Fruit fly (Drosophila melanogaster) whole organism, pupa: ENCODE measurements around the gene CG1774.

ENCODE experiments used
- CG10348 ChIP-seq: fragments of 200-800 bp; sonication (Bioruptor generic); IDR thresholded peaks from 2 replicates; pipeline ENCODE4 v1.3.6; 2022; ENCODE audit warnings: missing biosample characterization, missing genetic modification characterization
- CG13204 ChIP-seq: fragments of 200-800 bp; sonication (Bioruptor generic); optimal IDR thresholded peaks from 2 replicates; lab custom pipeline; 2018; ENCODE audit warnings: missing biosample characterization, mild to moderate bottlenecking, missing genetic modification characterization, moderate library complexity
- CG14655 ChIP-seq: fragments of 200-800 bp; sonication (Bioruptor generic); optimal IDR thresholded peaks from 3 replicates; lab custom pipeline; 2017; ENCODE audit warnings: mild to moderate bottlenecking, missing biosample characterization, missing genetic modification reagents, missing genetic modification characterization
- CG15710 ChIP-seq: fragments of 200-800 bp; sonication (Bioruptor generic); optimal IDR thresholded peaks from 2 replicates; lab custom pipeline; 2018; ENCODE audit warnings: missing biosample characterization, mild to moderate bottlenecking, missing genetic modification characterization, moderate library complexity
- CG17806 ChIP-seq: fragments of 200-800 bp; sonication (Bioruptor generic); optimal IDR thresholded peaks from 2 replicates; lab custom pipeline; 2018; ENCODE audit warnings: missing biosample characterization, mild to moderate bottlenecking, missing genetic modification characterization, moderate library complexity
- CG32121 ChIP-seq: fragments of 200-800 bp; sonication (Bioruptor generic); IDR thresholded peaks from 2 replicates; pipeline ENCODE4 v1.3.6; 2022; ENCODE audit warnings: missing biosample characterization, missing genetic modification characterization
- CG34367 ChIP-seq: fragments of 200-800 bp; sonication (Bioruptor generic); optimal IDR thresholded peaks from 2 replicates; lab custom pipeline; 2018; ENCODE audit warnings: missing biosample characterization, mild to moderate bottlenecking, missing genetic modification characterization
- CG4496 ChIP-seq: fragments of 200-800 bp; sonication (Bioruptor generic); IDR thresholded peaks from 3 replicates; pipeline ENCODE4 v1.3.6; 2022; ENCODE audit warnings: missing biosample characterization, missing genetic modification characterization
- CG8159 ChIP-seq: fragments of 200-800 bp; sonication (Bioruptor generic); optimal IDR thresholded peaks from 3 replicates; lab custom pipeline; 2018; ENCODE audit warnings: missing biosample characterization, mild to moderate bottlenecking, missing genetic modification characterization, moderate library complexity
- CG8301 ChIP-seq: fragments of 200-800 bp; sonication (Bioruptor generic); optimal IDR thresholded peaks from 2 replicates; lab custom pipeline; 2018; ENCODE audit warnings: missing biosample characterization, mild to moderate bottlenecking, missing genetic modification characterization
- CG9948 ChIP-seq: fragments of 200-800 bp; sonication (Bioruptor generic); optimal IDR thresholded peaks from 2 replicates; lab custom pipeline; 2018; ENCODE audit warnings: missing biosample characterization, mild to moderate bottlenecking, missing genetic modification characterization, moderate library complexity
- D1 ChIP-seq: fragments of 200-800 bp; sonication (Bioruptor generic); optimal IDR thresholded peaks from 2 replicates; lab custom pipeline; 2018; ENCODE audit warnings: missing biosample characterization, mild to moderate bottlenecking, missing genetic modification characterization, moderate library complexity
- EcR ChIP-seq: fragments of 200-800 bp; sonication (Bioruptor generic); optimal IDR thresholded peaks from 3 replicates; lab custom pipeline; 2019; ENCODE audit warnings: missing biosample characterization, missing genetic modification characterization, mild to moderate bottlenecking, moderate library complexity, missing genetic modification reagents
- Ets98B ChIP-seq: fragments of 200-800 bp; sonication (Bioruptor generic); IDR thresholded peaks from 2 replicates; pipeline ENCODE4 v1.3.6; 2022; ENCODE audit warnings: missing biosample characterization, missing genetic modification characterization
- Pif1A ChIP-seq: fragments of 200-800 bp; sonication (Bioruptor generic); optimal IDR thresholded peaks from 3 replicates; lab custom pipeline; 2016; ENCODE audit warnings: missing biosample characterization, missing genetic modification characterization
- Pif1B ChIP-seq: fragments of 200-800 bp; sonication (Bioruptor generic); optimal IDR thresholded peaks from 3 replicates; lab custom pipeline; 2016; ENCODE audit warnings: missing biosample characterization, missing genetic modification characterization
- Snoo ChIP-seq: fragments of 200-800 bp; sonication (Bioruptor generic); optimal IDR thresholded peaks from 3 replicates; lab custom pipeline; 2017; ENCODE audit warnings: missing biosample characterization, mild to moderate bottlenecking, missing genetic modification characterization, inconsistent platforms
- fd96Ca ChIP-seq: fragments of 200-800 bp; sonication (Bioruptor generic); IDR thresholded peaks from 3 replicates; pipeline ENCODE4 v1.3.6; 2022; ENCODE audit warnings: missing biosample characterization, missing genetic modification characterization
- gl ChIP-seq: fragments of 200-800 bp; sonication (Bioruptor generic); optimal IDR thresholded peaks from 2 replicates; lab custom pipeline; 2018; ENCODE audit warnings: missing biosample characterization, mild to moderate bottlenecking, missing genetic modification characterization
- rn ChIP-seq: fragments of 200-800 bp; sonication (Bioruptor generic); IDR thresholded peaks from 2 replicates; pipeline ENCODE4 v1.3.6; 2022; ENCODE audit warnings: missing biosample characterization, missing genetic modification characterization

Gene CG1774

dm6 chr3R:31617801-31618200 is 25.2 kb downstream of the CG1774 start, which contains the start of gene pasha:
Gene pasha (plus strand): TSS chr3R:31617977.
- no peak for TF ChIP-seq EcR (GFP tag; lab: Kevin White, UChicago)
- TF ChIP-seq Pif1B (GFP tag; lab: Kevin White, UChicago) = no peak
- no peak for TF ChIP-seq CG13204 (GFP tag; lab: Kevin White, UChicago)

DNA sequence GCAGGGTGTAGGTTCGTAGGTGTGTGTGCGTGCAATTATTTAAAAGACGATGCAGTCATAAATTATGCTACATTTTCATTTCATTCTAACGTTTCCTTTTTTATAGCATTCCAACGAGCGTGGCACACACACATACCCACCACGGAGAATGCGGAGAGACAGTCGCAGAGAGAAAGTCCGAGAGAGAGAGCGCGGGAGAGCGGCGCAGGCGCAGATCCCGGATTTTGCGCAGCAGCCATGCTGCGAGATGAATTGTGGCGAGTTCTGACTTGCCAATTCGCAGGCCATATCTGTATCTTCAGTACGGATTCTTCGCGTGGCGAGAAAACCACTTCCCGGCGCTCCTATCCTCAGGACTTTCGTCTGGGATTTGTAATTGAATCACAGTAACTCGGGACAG is 29.2 kb downstream of the CG1774 start, which contains the start of gene kek6:
Gene kek6, plus strand, starts transcription at position 323 of the 400 bp plus-strand sequence.
- TF ChIP-seq D1 (tag; lab: Kevin White, UChicago) = no peak
- TF ChIP-seq rn (GFP tag; lab: Robert Waterston, UW) = no peak
- TF ChIP-seq gl (tag; lab: Kevin White, UChicago) = no peak
- TF ChIP-seq CG8301 = no peak
- TF ChIP-seq Pif1A (GFP tag; lab: Kevin White, UChicago) = no peak
- TF ChIP-seq CG8159 (tag; lab: Kevin White, UChicago) = no peak
- TF ChIP-seq Pif1B (GFP tag; lab: Kevin White, UChicago) = no peak
- TF ChIP-seq CG17806 (tag; lab: Kevin White, UChicago) = no peak
- no peak for TF ChIP-seq CG34367
- TF ChIP-seq, all 21 proteins: peak for 0

DNA sequence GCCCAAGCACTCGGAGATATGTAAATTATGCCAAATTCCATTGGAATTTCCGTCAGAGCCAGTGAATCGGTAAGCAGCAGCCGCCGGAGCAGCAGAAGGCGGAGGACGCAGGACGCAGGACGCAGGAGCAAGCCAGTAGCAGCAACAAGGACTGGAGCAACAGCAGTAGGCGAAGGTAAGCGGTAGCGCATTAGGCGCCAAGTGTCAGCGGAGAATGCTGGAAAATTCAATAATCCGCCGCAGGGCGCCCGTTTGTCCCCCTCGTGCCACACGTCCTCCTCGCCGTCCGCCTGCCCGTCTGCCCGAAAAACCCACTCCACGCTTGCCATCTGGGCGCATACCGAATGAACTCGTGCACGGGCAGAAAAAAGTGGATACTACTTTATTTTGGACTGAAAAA is 30.0 kb downstream of the CG1774 start:
- TF ChIP-seq CG10348 (no peak), rn (GFP tag; lab: Robert Waterston, UW) (no peak), D1 (tag; lab: Kevin White, UChicago) (no peak), CG13204 (GFP tag; lab: Kevin White, UChicago) (no peak), Pif1B (GFP tag; lab: Kevin White, UChicago) (no peak), CG9948 (tag; lab: Kevin White, UChicago) (no peak), CG17806 (tag; lab: Kevin White, UChicago) (no peak)
- TF ChIP-seq, all 21 proteins: peak for 0

- TF ChIP-seq fd96Ca (no peak), rn (GFP tag; lab: Robert Waterston, UW) (no peak), CG34367 (no peak), Ets98B (GFP tag; lab: Robert Waterston, UW) (no peak), Snoo (no peak), CG32121 (GFP tag; lab: Robert Waterston, UW) (no peak)
- TF ChIP-seq, all 21 proteins: peak for 0
These were observed 33.6 kb downstream of the CG1774 start for dm6 chr3R:31626237-31626636.

dm6 chr3R:31627186-31627585 is 34.6 kb downstream of the CG1774 start:
- TF ChIP-seq CG34367 (no peak), Snoo (no peak), CG32121 (GFP tag; lab: Robert Waterston, UW) (0 out of 2 replicates have a peak, but pooled peaks have one; percentile 24), CG14655 (GFP tag; lab: Kevin White, UChicago) (no peak), Ets98B (GFP tag; lab: Robert Waterston, UW) (peak; percentile 51), CG9948 (tag; lab: Kevin White, UChicago) (no peak), CG4496 (GFP tag; lab: Robert Waterston, UW) (peak; percentile 25; the same call in 1 of the 3 replicates), Pif1B (GFP tag; lab: Kevin White, UChicago) (no peak), CG17806 (tag; lab: Kevin White, UChicago) (no peak), gl (tag; lab: Kevin White, UChicago) (no peak), CG8301 (peak; percentile 0), CG15710 (tag; lab: Kevin White, UChicago) (no peak), CG8159 (tag; lab: Kevin White, UChicago) (no peak), fd96Ca (peak; percentile 57; the same call in 1 of the 3 replicates)
- TF ChIP-seq, all 21 proteins: peak for 5

DNA sequence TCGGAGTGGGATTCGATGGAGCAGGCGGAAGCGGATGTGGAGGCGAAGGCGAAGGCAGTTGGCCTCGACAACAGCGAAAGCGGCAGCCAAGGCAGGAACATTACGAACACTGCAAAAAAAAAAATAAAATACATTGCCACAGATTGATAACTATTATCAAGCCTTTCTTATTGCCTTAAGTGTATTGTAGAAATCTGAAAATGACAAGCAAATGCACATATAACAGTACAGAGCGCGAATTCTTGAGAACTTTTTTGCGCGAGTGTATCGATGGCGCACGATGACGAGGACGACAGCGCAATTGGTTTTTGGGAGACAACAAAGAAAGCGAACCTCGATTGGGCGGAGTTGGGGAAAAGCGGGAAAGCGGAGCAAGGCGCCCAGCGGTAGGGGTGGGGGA is 37.8 kb downstream of the CG1774 start:
- TF ChIP-seq CG4496 (GFP tag; lab: Robert Waterston, UW) (0 out of 3 replicates have a peak, but pooled peaks have one; percentile 31), Ets98B (GFP tag; lab: Robert Waterston, UW) (no peak)

- TF ChIP-seq Snoo (no peak), CG34367 (no peak), Ets98B (GFP tag; lab: Robert Waterston, UW) (no peak), CG9948 (tag; lab: Kevin White, UChicago) (no peak), fd96Ca (no peak), CG8159 (tag; lab: Kevin White, UChicago) (no peak), EcR (GFP tag; lab: Kevin White, UChicago) (no peak), CG8301 (no peak), Pif1B (GFP tag; lab: Kevin White, UChicago) (no peak), rn (GFP tag; lab: Robert Waterston, UW) (no peak), D1 (tag; lab: Kevin White, UChicago) (no peak), CG10348 (no peak), CG15710 (tag; lab: Kevin White, UChicago) (no peak), CG17806 (tag; lab: Kevin White, UChicago) (no peak), CG14655 (GFP tag; lab: Kevin White, UChicago) (no peak)
These were observed 39.7 kb downstream of the CG1774 start for dm6 chr3R:31632316-31632715.
